Worm (Caenorhabditis elegans) whole organism, L1 larva: ENCODE measurements around the gene C29F9.9.

Experiments
- C04F5.9 ChIP-seq: sonication (generic microtip); optimal IDR thresholded peaks from 2 replicates; lab custom pipeline; 2016; ENCODE audit warnings: missing genetic modification characterization, missing compliant biosample characterization
- Y116A8C.19 ChIP-seq: sonication (generic microtip); optimal IDR thresholded peaks from 2 replicates; lab custom pipeline; 2016; ENCODE audit warnings: missing compliant biosample characterization, missing genetic modification characterization, borderline replicate concordance
- alr-1 ChIP-seq: fragments of 200-800 bp; sonication (Bioruptor generic); optimal IDR thresholded peaks from 2 replicates; lab custom pipeline; 2018; ENCODE audit warnings: borderline replicate concordance, mild to moderate bottlenecking, missing genetic modification characterization, missing compliant biosample characterization
- aly-2 ChIP-seq: fragments of 150-350 bp; optimal IDR thresholded peaks from 2 replicates; lab custom pipeline; 2014; ENCODE audit warnings: missing biosample characterization, missing genetic modification characterization
- ama-1 ChIP-seq: fragments of 150-350 bp; optimal IDR thresholded peaks from 2 replicates; lab custom pipeline; 2014
- blmp-1 ChIP-seq: fragments of 150-350 bp; optimal IDR thresholded peaks from 2 replicates; lab custom pipeline; 2014; ENCODE audit warnings: missing biosample characterization, missing genetic modification characterization
- ceh-63 ChIP-seq: fragments of 200-800 bp; sonication (Bioruptor generic); optimal IDR thresholded peaks from 2 replicates; lab custom pipeline; 2018; ENCODE audit warnings: mild to moderate bottlenecking, missing genetic modification characterization, missing compliant biosample characterization
- ceh-8 ChIP-seq: fragments of 200-800 bp; sonication (Bioruptor generic); optimal IDR thresholded peaks from 2 replicates; lab custom pipeline; 2018; ENCODE audit warnings: mild to moderate bottlenecking, missing genetic modification characterization, moderate library complexity, missing compliant biosample characterization
- efl-1 ChIP-seq, 4 experiments: fragments of 150-350 bp; optimal IDR thresholded peaks in 3 of 4; peaks in 1 of 4; 1 replicate in 1 of 4; 2 replicates in 3 of 4; lab custom pipeline; 2014; ENCODE audit warnings: missing biosample characterization in 2 of 4, missing genetic modification characterization in 2 of 4, missing genetic modification reagents in 2 of 4
- egl-27 ChIP-seq, 2 experiments: fragments of 150-350 bp in 1 of 2; sonication (generic microtip); optimal IDR thresholded peaks; 3 replicates each; lab custom pipeline; 2017 to 2018; ENCODE audit warnings: missing biosample characterization in 2 of 2, missing genetic modification characterization in 2 of 2, missing genetic modification reagents in 2 of 2
- elt-2 ChIP-seq: sonication (generic microtip); optimal IDR thresholded peaks from 2 replicates; lab custom pipeline; 2016; ENCODE audit warnings: missing genetic modification characterization, mild to moderate bottlenecking, inconsistent platforms, missing compliant biosample characterization, missing genetic modification reagents
- elt-3 ChIP-seq, 6 experiments: fragments of 150-350 bp in 1 of 6; sonication (generic microtip); optimal IDR thresholded peaks; 2 replicates each; lab custom pipeline; 2017 to 2018; ENCODE audit warnings: missing biosample characterization in 6 of 6, missing genetic modification characterization in 6 of 6, inconsistent platforms in 1 of 6
- ets-5 ChIP-seq: fragments of 200-800 bp; sonication (Bioruptor generic); IDR thresholded peaks from 2 replicates; pipeline ENCODE4 v1.3.6; 2022; ENCODE audit warnings: missing genetic modification characterization, missing compliant biosample characterization
- fkh-10 ChIP-seq: sonication (generic microtip); optimal IDR thresholded peaks from 2 replicates; lab custom pipeline; 2017; ENCODE audit warnings: missing biosample characterization, missing genetic modification reagents, missing genetic modification characterization
- fos-1 ChIP-seq: fragments of 150-350 bp; optimal IDR thresholded peaks from 2 replicates; lab custom pipeline; 2014; ENCODE audit warnings: missing biosample characterization, missing genetic modification characterization
- grh-1 ChIP-seq: fragments of 200-800 bp; sonication (Bioruptor generic); IDR thresholded peaks from 2 replicates; pipeline ENCODE4 v1.3.6; 2022; ENCODE audit warnings: missing genetic modification reagents, missing genetic modification characterization, missing compliant biosample characterization
- hlh-4 ChIP-seq: sonication (generic microtip); optimal IDR thresholded peaks from 2 replicates; lab custom pipeline; 2016; ENCODE audit warnings: mild to moderate bottlenecking, missing genetic modification characterization, missing compliant biosample characterization
- irx-1 ChIP-seq: sonication (generic microtip); optimal IDR thresholded peaks from 2 replicates; lab custom pipeline; 2016; ENCODE audit warnings: missing genetic modification characterization, missing compliant biosample characterization
- isw-1 ChIP-seq: fragments of 200-800 bp; sonication (Bioruptor generic); IDR thresholded peaks from 2 replicates; pipeline ENCODE4 v1.3.6; 2022; ENCODE audit warnings: missing genetic modification characterization, missing compliant biosample characterization
- jun-1 ChIP-seq: fragments of 150-350 bp; optimal IDR thresholded peaks from 2 replicates; lab custom pipeline; 2014; ENCODE audit warnings: missing biosample characterization, missing genetic modification reagents, missing genetic modification characterization
- lin-13 ChIP-seq: fragments of 150-350 bp; optimal IDR thresholded peaks from 2 replicates; lab custom pipeline; 2014; ENCODE audit warnings: missing biosample characterization, missing genetic modification reagents, missing genetic modification characterization
- lin-14 ChIP-seq: fragments of 200-800 bp; sonication (Bioruptor generic); optimal IDR thresholded peaks from 2 replicates; lab custom pipeline; 2018; ENCODE audit warnings: mild to moderate bottlenecking, missing genetic modification characterization, moderate library complexity, missing compliant biosample characterization
- lin-15B ChIP-seq: fragments of 150-350 bp; sonication (generic microtip); optimal IDR thresholded peaks from 3 replicates; lab custom pipeline; 2014; ENCODE audit warnings: missing biosample characterization, missing genetic modification characterization
- lin-35 ChIP-seq, 2 experiments: fragments of 150-350 bp; optimal IDR thresholded peaks; 2 replicates each; lab custom pipeline; 2014; ENCODE audit warnings: missing biosample characterization in 2 of 2, missing genetic modification characterization in 2 of 2, missing genetic modification reagents in 2 of 2
- lir-3 ChIP-seq: sonication (generic microtip); optimal IDR thresholded peaks from 2 replicates; lab custom pipeline; 2016; ENCODE audit warnings: mild to moderate bottlenecking, missing genetic modification characterization, moderate library complexity, missing compliant biosample characterization; ENCODE audit not compliant: poor library complexity
- lsy-2 ChIP-seq, 2 experiments: fragments of 150-350 bp; optimal IDR thresholded peaks; 2 replicates each; lab custom pipeline; 2014; ENCODE audit warnings: missing biosample characterization in 2 of 2, missing genetic modification characterization in 2 of 2
- mab-9 ChIP-seq: fragments of 200-800 bp; sonication (Bioruptor generic); IDR thresholded peaks from 2 replicates; pipeline ENCODE4 v1.3.6; 2022; ENCODE audit warnings: missing genetic modification reagents, missing genetic modification characterization, missing compliant biosample characterization
- mef-2 ChIP-seq: fragments of 150-350 bp; optimal IDR thresholded peaks from 2 replicates; lab custom pipeline; 2014; ENCODE audit warnings: missing biosample characterization, missing genetic modification characterization
- nhr-12 ChIP-seq: sonication (generic microtip); optimal IDR thresholded peaks from 2 replicates; lab custom pipeline; 2017; ENCODE audit warnings: missing biosample characterization, missing genetic modification characterization
- nhr-20 ChIP-seq: sonication (generic microtip); optimal IDR thresholded peaks from 2 replicates; lab custom pipeline; 2016; ENCODE audit warnings: mild to moderate bottlenecking, missing genetic modification characterization, missing compliant biosample characterization
- nhr-28 ChIP-seq: fragments of 150-350 bp; optimal IDR thresholded peaks from 2 replicates; lab custom pipeline; 2014; ENCODE audit warnings: missing biosample characterization, missing genetic modification characterization
- nhr-47 ChIP-seq: sonication (generic microtip); optimal IDR thresholded peaks from 2 replicates; lab custom pipeline; 2016; ENCODE audit warnings: mild to moderate bottlenecking, missing genetic modification characterization, moderate library complexity, missing compliant biosample characterization
- nhr-84 ChIP-seq: sonication (generic microtip); optimal IDR thresholded peaks from 2 replicates; lab custom pipeline; 2017; ENCODE audit warnings: missing biosample characterization, missing genetic modification characterization
- nhr-85 ChIP-seq: sonication (generic microtip); peaks from one replicate; lab custom pipeline; 2016; ENCODE audit warnings: missing genetic modification characterization, inconsistent platforms, missing compliant biosample characterization
- pag-3 ChIP-seq: sonication (generic microtip); optimal IDR thresholded peaks from 2 replicates; lab custom pipeline; 2017; ENCODE audit warnings: missing genetic modification characterization, mild to moderate bottlenecking, missing compliant biosample characterization, antibody characterized with exemption, borderline replicate concordance; ENCODE audit not compliant: insufficient read depth
- snpc-4 ChIP-seq: fragments of 150-350 bp; optimal IDR thresholded peaks from 2 replicates; lab custom pipeline; 2014; ENCODE audit warnings: missing biosample characterization, missing genetic modification characterization
- snu-23 ChIP-seq: sonication (generic microtip); optimal IDR thresholded peaks from 2 replicates; lab custom pipeline; 2016; ENCODE audit warnings: missing genetic modification characterization, missing compliant biosample characterization
- swsn-7 ChIP-seq: sonication (generic microtip); optimal IDR thresholded peaks from 2 replicates; lab custom pipeline; 2016; ENCODE audit warnings: missing genetic modification characterization, missing compliant biosample characterization
- tbx-2 ChIP-seq: sonication (generic microtip); optimal IDR thresholded peaks from 2 replicates; lab custom pipeline; 2016; ENCODE audit warnings: missing genetic modification characterization, missing compliant biosample characterization
- unc-130 ChIP-seq: fragments of 150-350 bp; optimal IDR thresholded peaks from 2 replicates; lab custom pipeline; 2017; ENCODE audit warnings: missing biosample characterization, missing genetic modification characterization, inconsistent platforms
- unc-30 ChIP-seq: sonication (generic microtip); optimal IDR thresholded peaks from 2 replicates; lab custom pipeline; 2017; ENCODE audit warnings: missing biosample characterization, missing genetic modification characterization
- vab-15 ChIP-seq: sonication (generic microtip); optimal IDR thresholded peaks from 2 replicates; lab custom pipeline; 2017; ENCODE audit warnings: missing genotype, mild to moderate bottlenecking, missing genetic modification characterization, missing compliant biosample characterization
- xbp-1 ChIP-seq: sonication (generic microtip); optimal IDR thresholded peaks from 2 replicates; lab custom pipeline; 2016; ENCODE audit warnings: missing genetic modification characterization, missing compliant biosample characterization
- zag-1 ChIP-seq: fragments of 150-350 bp; optimal IDR thresholded peaks from 2 replicates; lab custom pipeline; 2014; ENCODE audit warnings: missing biosample characterization, missing genetic modification characterization

The C29F9.9 gene

ce11 chrIII:94759-95330 is 3.9 kb downstream of the C29F9.9 start, which contains the start of gene pat-4 (continued):
- TF ChIP-seq swsn-7 (tag; lab: Kevin White, UChicago) (peak; percentile 45), unc-30 (tag; lab: Kevin White, UChicago) (no peak), ama-1 (no peak), Y116A8C.19 (tag; lab: Kevin White, UChicago) (no peak), elt-2 (no peak), grh-1 (GFP tag; lab: Robert Waterston, UW) (0 out of 2 replicates have a peak, but pooled peaks have one; percentile 8), egl-27 (tag; optimal IDR thresholded peaks at IDR 0.05; lab: Kevin White, UChicago) (no peak), ceh-8 (GFP tag; lab: Kevin White, UChicago) (no peak), nhr-20 (tag; lab: Kevin White, UChicago) (peak; percentile 40), isw-1 (no peak), elt-3 (tag; optimal IDR thresholded peaks at IDR 0.05; lab: Kevin White, UChicago) (peak in 1 of 6 experiments; percentile 6), nhr-85 (tag; lab: Kevin White, UChicago) (peak; percentile 8), snu-23 (GFP tag; lab: Kevin White, UChicago) (peak; percentile 62), C04F5.9 (tag; lab: Kevin White, UChicago) (no peak), jun-1 (tag; lab: Kevin White, UChicago) (no peak), fkh-10 (no peak), snpc-4 (tag; lab: Kevin White, UChicago) (no peak), unc-130 (tag; lab: Kevin White, UChicago) (no peak), lin-35 (GFP tag; optimal IDR thresholded peaks at IDR 0.05; lab: Kevin White, UChicago) (peak in 1 of 2 experiments; percentile 1), vab-15 (no peak), tbx-2 (tag; lab: Kevin White, UChicago) (peak; percentile 23), zag-1 (tag; lab: Kevin White, UChicago) (no peak), blmp-1 (tag; lab: Kevin White, UChicago) (no peak), xbp-1 (tag; lab: Kevin White, UChicago) (no peak), aly-2 (tag; lab: Kevin White, UChicago) (no peak), lin-13 (GFP tag; lab: Kevin White, UChicago) (no peak), lin-15B (tag; lab: Kevin White, UChicago) (no peak), nhr-84 (tag; lab: Kevin White, UChicago) (no peak), lsy-2 (tag; optimal IDR thresholded peaks at IDR 0.05; lab: Kevin White, UChicago) (peak; percentile 2 to 33), nhr-28 (tag; lab: Kevin White, UChicago) (no peak), ceh-63 (no peak), mef-2 (tag; lab: Kevin White, UChicago) (no peak), lin-14 (GFP tag; lab: Kevin White, UChicago) (peak; percentile 80), lir-3 (tag; lab: Kevin White, UChicago) (no peak), fos-1 (tag; lab: Kevin White, UChicago) (no peak), alr-1 (tag; lab: Kevin White, UChicago) (no peak), ets-5 (GFP tag; lab: Robert Waterston, UW) (no peak), mab-9 (GFP tag; lab: Robert Waterston, UW) (no peak), hlh-4 (tag; lab: Kevin White, UChicago) (no peak), pag-3 (tag; lab: Kevin White, UChicago) (no peak), nhr-12 (tag; lab: Kevin White, UChicago) (no peak)

DNA sequence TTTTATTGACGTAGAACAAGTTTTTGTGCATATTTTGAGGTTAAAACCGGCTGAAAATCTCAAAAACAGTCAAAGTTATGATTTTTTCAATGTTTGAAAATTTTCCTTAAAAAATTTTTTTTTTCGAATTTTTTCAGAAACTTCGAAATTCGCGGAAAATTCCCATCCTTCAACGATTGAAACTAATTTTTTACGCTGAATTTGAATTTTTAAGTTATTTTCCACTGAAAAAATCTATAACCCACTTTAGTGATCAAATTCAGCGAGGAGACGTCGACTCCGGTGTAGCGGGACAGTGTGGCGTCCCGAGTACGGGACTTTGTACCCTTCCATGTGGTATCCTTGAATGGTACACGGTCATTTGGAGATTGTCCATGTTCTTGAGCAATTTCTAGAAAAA is 6.5 kb downstream of the C29F9.9 start:
- TF ChIP-seq efl-1 (optimal IDR thresholded peaks at IDR 0.05; lab: Kevin White, UChicago) (no peak), efl-1 (GFP tag; optimal IDR thresholded peaks at IDR 0.05 in 1 of 2; lab: Kevin White, UChicago) (peak in 1 of 2 experiments; percentile 90), irx-1 (tag; lab: Kevin White, UChicago) (no peak), nhr-47 (tag; lab: Kevin White, UChicago) (no peak), Y116A8C.19 (tag; lab: Kevin White, UChicago) (no peak)
